Fruit fly (Drosophila melanogaster): Measurements from ENCODE around the gene Ccm3.

Gene Ccm3

dm6 chr3R:15332994-15333393, 38.8 kb upstream of the Ccm3 start, which contains the start of the genes Fkbp39 and Cyfip (continued):
- TF ChIP-seq ATbp (GFP tag; optimal IDR thresholded peaks at IDR 0.05) (no peak), Hr39 (optimal IDR thresholded peaks at IDR 0.05) (no peak), CG1647 (GFP tag; optimal IDR thresholded peaks at IDR 0.05) (peak; percentile 29), peb (GFP tag; IDR thresholded peaks at IDR 0.05) (no peak), HLHmδ (GFP tag; optimal IDR thresholded peaks at IDR 0.05) (peak; percentile 17), CG18619 (GFP tag; optimal IDR thresholded peaks at IDR 0.05) (peak; percentile 45), Dbx (GFP tag; IDR thresholded peaks at IDR 0.05) (peak; percentile 80), sob (GFP tag; IDR thresholded peaks at IDR 0.05) (peak; percentile 81), gcm (GFP tag; optimal IDR thresholded peaks at IDR 0.05) (no peak), al (GFP tag; IDR thresholded peaks at IDR 0.05) (0 out of 2 replicates have a peak, but pooled peaks have one; percentile 19), salm (tag; optimal IDR thresholded peaks at IDR 0.05) (no peak), CG14667 (GFP tag; IDR thresholded peaks at IDR 0.05) (no peak), Med (GFP tag) (peak; percentile 98), CG14441 (GFP tag; IDR thresholded peaks at IDR 0.05) (no peak), fru (optimal IDR thresholded peaks at IDR 0.05) (no peak), oc (tag; optimal IDR thresholded peaks at IDR 0.05) (no peak), CG4730 (GFP tag; IDR thresholded peaks at IDR 0.05) (no peak), Side (GFP tag; optimal IDR thresholded peaks at IDR 0.05) (peak; percentile 67), grn (GFP tag; optimal IDR thresholded peaks at IDR 0.05) (no peak), CG11398 (GFP tag; optimal IDR thresholded peaks at IDR 0.05) (no peak), CG7271 (tag; optimal IDR thresholded peaks at IDR 0.05) (no peak), nom (GFP tag; optimal IDR thresholded peaks at IDR 0.05) (no peak), Dfd (GFP tag; optimal IDR thresholded peaks at IDR 0.05) (no peak), sisA (GFP tag; IDR thresholded peaks at IDR 0.05) (no peak; the same call in 1 of the 2 replicates), pros (GFP tag; optimal IDR thresholded peaks at IDR 0.05) (no peak), Aef1 (GFP tag; IDR thresholded peaks at IDR 0.05) (peak; percentile 83), ttk (GFP tag; IDR thresholded peaks at IDR 0.05) (no peak), Usf (GFP tag; optimal IDR thresholded peaks at IDR 0.05) (no peak), CG17359 (tag; optimal IDR thresholded peaks at IDR 0.05) (peak; percentile 21), CG12744 (GFP tag; optimal IDR thresholded peaks at IDR 0.05) (no peak), zfh1 (GFP tag; IDR thresholded peaks at IDR 0.05) (no peak), tll (GFP tag; optimal IDR thresholded peaks at IDR 0.05) (peak in 1 of 2 experiments; percentile 11), da (GFP tag; optimal IDR thresholded peaks at IDR 0.05) (peak; percentile 51), CG3847 (GFP tag; IDR thresholded peaks at IDR 0.05) (peak; percentile 69), CG9797 (GFP tag; optimal IDR thresholded peaks at IDR 0.05) (peak; percentile 87), CG13775 (GFP tag; optimal IDR thresholded peaks at IDR 0.05) (peak; percentile 40), pzg (GFP tag; optimal IDR thresholded peaks at IDR 0.05) (peak; percentile 100), HLH3B (GFP tag; IDR thresholded peaks at IDR 0.05) (no peak), CG7963 (GFP tag; IDR thresholded peaks at IDR 0.05; ENCODE audit: partially characterized antibody) (peak; percentile 59; the same call in 2 of the 3 replicates), Sox100B (GFP tag; optimal IDR thresholded peaks at IDR 0.05) (no peak), lola (GFP tag; optimal IDR thresholded peaks at IDR 0.05) (no peak), CG30403 (GFP tag; optimal IDR thresholded peaks at IDR 0.05) (peak; percentile 33), croc (GFP tag; conservative IDR thresholded peaks at IDR 0.05) (no peak), CG5245 (GFP tag; optimal IDR thresholded peaks at IDR 0.05) (no peak), wek (GFP tag; optimal IDR thresholded peaks at IDR 0.05) (no peak), CG14014 (GFP tag; IDR thresholded peaks at IDR 0.05) (peak; percentile 51; the same call in 1 of the 2 replicates), chn (GFP tag; optimal IDR thresholded peaks at IDR 0.05) (peak; percentile 8), Doc3 (GFP tag; IDR thresholded peaks at IDR 0.05; ENCODE audit: partially characterized antibody) (peak; percentile 64), mam (GFP tag; optimal IDR thresholded peaks at IDR 0.05) (peak; percentile 69), CG12769 (tag; optimal IDR thresholded peaks at IDR 0.05) (no peak), CG2202 (tag; optimal IDR thresholded peaks at IDR 0.05) (peak; percentile 18), CkIIα-i1 (GFP tag; IDR thresholded peaks at IDR 0.05) (no peak)
